Fruit fly (Drosophila melanogaster) whole organism, embryonic: ENCODE measurements around the gene Ipo9.
A peak's percentile ranks its signal among the peaks of the same experiment; 100 is the strongest.

Source experiments
- Ada2b ChIP-seq: fragments of 200-800 bp; sonication (Bioruptor generic); IDR thresholded peaks from 2 replicates; pipeline ENCODE4 v1.3.6; 2022; ENCODE audit warnings: missing biosample characterization, missing genetic modification characterization
- Aef1 ChIP-seq: fragments of 200-800 bp; sonication (Bioruptor generic); IDR thresholded peaks from 3 replicates; pipeline ENCODE4 v1.3.6; 2022; ENCODE audit warnings: missing biosample characterization, missing genetic modification characterization
- Atf-2 ChIP-seq: fragments of 200-800 bp; sonication (Bioruptor generic); optimal IDR thresholded peaks from 2 replicates; lab custom pipeline; 2016; ENCODE audit warnings: missing biosample characterization, missing genetic modification characterization
- CG11247 ChIP-seq: fragments of 200-800 bp; sonication (Bioruptor generic); IDR thresholded peaks from 2 replicates; pipeline ENCODE4 v1.3.6; 2022; ENCODE audit warnings: missing biosample characterization, missing genetic modification characterization
- CG11398 ChIP-seq: fragments of 200-800 bp; sonication (Bioruptor generic); optimal IDR thresholded peaks from 2 replicates; lab custom pipeline; 2016; ENCODE audit warnings: missing biosample characterization, missing genetic modification characterization
- CG11456 ChIP-seq: fragments of 200-800 bp; sonication (Bioruptor generic); IDR thresholded peaks from 3 replicates; pipeline ENCODE4 v1.3.6; 2022; ENCODE audit warnings: missing biosample characterization, missing genetic modification characterization
- CG13123 ChIP-seq: fragments of 200-800 bp; sonication (Bioruptor generic); optimal IDR thresholded peaks from 2 replicates; lab custom pipeline; 2016; ENCODE audit warnings: missing biosample characterization, missing genetic modification characterization
- CG13424 ChIP-seq: fragments of 200-800 bp; sonication (Bioruptor generic); optimal IDR thresholded peaks from 2 replicates; lab custom pipeline; 2019; ENCODE audit warnings: missing biosample characterization, mild to moderate bottlenecking, missing genetic modification characterization, moderate library complexity
- CG14860 ChIP-seq: fragments of 200-800 bp; sonication (Bioruptor generic); IDR thresholded peaks from 3 replicates; pipeline ENCODE4 v1.3.6; 2022; ENCODE audit warnings: missing biosample characterization, missing genetic modification characterization; ENCODE audit not compliant: partially characterized antibody
- CG16815 ChIP-seq: fragments of 200-800 bp; sonication (Bioruptor generic); optimal IDR thresholded peaks from 3 replicates; lab custom pipeline; 2017; ENCODE audit warnings: missing biosample characterization, mild to moderate bottlenecking, missing genetic modification characterization
- CG17802 ChIP-seq: fragments of 200-800 bp; sonication (Bioruptor generic); optimal IDR thresholded peaks from 2 replicates; lab custom pipeline; 2018; ENCODE audit warnings: missing biosample characterization, mild to moderate bottlenecking, missing genetic modification characterization, moderate library complexity
- CG17912 ChIP-seq: fragments of 200-800 bp; sonication (Bioruptor generic); optimal IDR thresholded peaks from 2 replicates; lab custom pipeline; 2018; ENCODE audit warnings: missing biosample characterization, mild to moderate bottlenecking, missing genetic modification characterization
- CG2889 ChIP-seq: fragments of 200-800 bp; sonication (Bioruptor generic); IDR thresholded peaks from 3 replicates; pipeline ENCODE4 v1.3.6; 2022; ENCODE audit warnings: missing biosample characterization, missing genetic modification characterization
- CG30020 ChIP-seq: fragments of 200-800 bp; optimal IDR thresholded peaks from 2 replicates; lab custom pipeline; 2019; ENCODE audit warnings: missing biosample characterization, mild to moderate bottlenecking, missing genetic modification characterization, moderate library complexity
- CG30403 ChIP-seq: fragments of 200-800 bp; sonication (Bioruptor generic); optimal IDR thresholded peaks from 3 replicates; lab custom pipeline; 2016; ENCODE audit warnings: missing biosample characterization, missing genetic modification characterization
- CG31388 ChIP-seq: fragments of 200-800 bp; sonication (Bioruptor generic); optimal IDR thresholded peaks from 2 replicates; lab custom pipeline; 2016; ENCODE audit warnings: missing biosample characterization, missing genetic modification characterization
- CG31441 ChIP-seq: fragments of 200-800 bp; sonication (Bioruptor generic); IDR thresholded peaks from 2 replicates; pipeline ENCODE4 v1.3.6; 2022; ENCODE audit warnings: missing biosample characterization, missing genetic modification characterization
- CG33213 ChIP-seq: fragments of 200-800 bp; sonication (Bioruptor generic); optimal IDR thresholded peaks from 3 replicates; lab custom pipeline; 2016; ENCODE audit warnings: missing biosample characterization, missing genetic modification characterization
- CG34376 ChIP-seq: fragments of 200-800 bp; sonication (Bioruptor generic); optimal IDR thresholded peaks from 2 replicates; lab custom pipeline; 2018; ENCODE audit warnings: missing biosample characterization, mild to moderate bottlenecking, missing genetic modification characterization
- CG3847 ChIP-seq: fragments of 200-800 bp; sonication (Bioruptor generic); IDR thresholded peaks from 2 replicates; pipeline ENCODE4 v1.3.6; 2022; ENCODE audit warnings: missing biosample characterization, missing genetic modification characterization
- CG4730 ChIP-seq: fragments of 200-800 bp; sonication (Bioruptor generic); IDR thresholded peaks from 2 replicates; pipeline ENCODE4 v1.3.6; 2022; ENCODE audit warnings: missing biosample characterization, missing genetic modification characterization
- CG5245 ChIP-seq: fragments of 200-800 bp; sonication (Bioruptor generic); optimal IDR thresholded peaks from 3 replicates; lab custom pipeline; 2016; ENCODE audit warnings: missing biosample characterization, missing genetic modification characterization
- CHES-1-like ChIP-seq: fragments of 200-800 bp; sonication (Bioruptor generic); optimal IDR thresholded peaks from 2 replicates; lab custom pipeline; 2016; ENCODE audit warnings: missing biosample characterization, missing genetic modification characterization
- Doc3 ChIP-seq: fragments of 200-800 bp; sonication (Bioruptor generic); IDR thresholded peaks from 3 replicates; pipeline ENCODE4 v1.3.6; 2022; ENCODE audit warnings: missing biosample characterization, missing genetic modification characterization; ENCODE audit not compliant: partially characterized antibody
- Eip74EF ChIP-seq, 2 experiments: fragments of 200-800 bp in 1 of 2; fragments of >200 bp in 1 of 2; sonication (Bioruptor generic) in 1 of 2; optimal IDR thresholded peaks; 2 replicates each; lab custom pipeline; 2017 to 2019; ENCODE audit warnings: missing biosample characterization in 2 of 2, missing genetic modification characterization in 2 of 2, mild to moderate bottlenecking in 1 of 2, moderate library complexity in 1 of 2
- HmgZ ChIP-seq: fragments of 200-800 bp; sonication (Bioruptor generic); optimal IDR thresholded peaks from 2 replicates; lab custom pipeline; 2018; ENCODE audit warnings: missing biosample characterization, mild to moderate bottlenecking, missing genetic modification characterization
- Hr39 ChIP-seq: fragments of >200 bp; optimal IDR thresholded peaks from 2 replicates; lab custom pipeline; 2017
- Hr78 ChIP-seq, 2 experiments: fragments of 200-800 bp in 1 of 2; fragments of >200 bp in 1 of 2; sonication (Bioruptor generic) in 1 of 2; optimal IDR thresholded peaks; 2 replicates each; lab custom pipeline; 2017 to 2019; ENCODE audit warnings: missing biosample characterization in 2 of 2, missing genetic modification characterization in 2 of 2, mild to moderate bottlenecking in 1 of 2, moderate library complexity in 1 of 2
- Med ChIP-seq: fragments of 200-800 bp; sonication (Bioruptor generic); peaks from one replicate; lab custom pipeline; 2016; ENCODE audit warnings: missing biosample characterization, missing genetic modification characterization, mild to moderate bottlenecking, inconsistent platforms, moderate library complexity
- Mes4 ChIP-seq: fragments of 200-800 bp; sonication (Bioruptor generic); optimal IDR thresholded peaks from 2 replicates; lab custom pipeline; 2016; ENCODE audit warnings: missing biosample characterization, missing genetic modification characterization
- Sox102F ChIP-seq: fragments of 200-800 bp; sonication (Bioruptor generic); optimal IDR thresholded peaks from 2 replicates; lab custom pipeline; 2018; ENCODE audit warnings: missing biosample characterization, mild to moderate bottlenecking, missing genetic modification characterization, moderate library complexity
- TFAM ChIP-seq: fragments of 200-800 bp; sonication (Bioruptor generic); optimal IDR thresholded peaks from 2 replicates; lab custom pipeline; 2017; ENCODE audit warnings: missing biosample characterization, missing genetic modification characterization, inconsistent platforms
- Taf1 ChIP-seq: fragments of 200-800 bp; sonication (Bioruptor generic); IDR thresholded peaks from 2 replicates; pipeline ENCODE4 v1.3.6; 2022; ENCODE audit warnings: missing biosample characterization, missing genetic modification characterization
- Trl ChIP-seq, 3 experiments: fragments of >200 bp in 2 of 3; fragments of 200-800 bp in 1 of 3; sonication (Bioruptor generic) in 1 of 3; optimal IDR thresholded peaks; 2 replicates in 1 of 3; 3 replicates in 2 of 3; lab custom pipeline; 2016 to 2017; ENCODE audit warnings: missing biosample characterization in 1 of 3, missing genetic modification characterization in 1 of 3
- cg ChIP-seq: fragments of 200-800 bp; sonication (Bioruptor generic); optimal IDR thresholded peaks from 3 replicates; lab custom pipeline; 2019; ENCODE audit warnings: missing biosample characterization, mild to moderate bottlenecking, missing genetic modification characterization, moderate library complexity
- gem ChIP-seq: fragments of 200-800 bp; sonication (Bioruptor generic); optimal IDR thresholded peaks from 2 replicates; lab custom pipeline; 2019; ENCODE audit warnings: missing biosample characterization, mild to moderate bottlenecking, missing genetic modification characterization, moderate library complexity
- ken ChIP-seq: fragments of 200-800 bp; sonication (Bioruptor generic); IDR thresholded peaks from 3 replicates; pipeline ENCODE4 v1.3.6; 2022; ENCODE audit warnings: missing biosample characterization, missing genetic modification characterization
- lab ChIP-seq: fragments of 200-800 bp; sonication (Bioruptor generic); optimal IDR thresholded peaks from 3 replicates; lab custom pipeline; 2017; ENCODE audit warnings: missing biosample characterization, missing genetic modification characterization, mild to moderate bottlenecking, moderate library complexity, missing genetic modification reagents
- nom ChIP-seq: fragments of 200-800 bp; sonication (Bioruptor generic); optimal IDR thresholded peaks from 2 replicates; lab custom pipeline; 2017; ENCODE audit warnings: missing biosample characterization, missing genetic modification characterization, mild to moderate bottlenecking, moderate library complexity, missing genetic modification reagents
- pita ChIP-seq: fragments of 200-800 bp; sonication (Bioruptor generic); optimal IDR thresholded peaks from 2 replicates; lab custom pipeline; 2017; ENCODE audit warnings: missing biosample characterization, mild to moderate bottlenecking, missing genetic modification characterization
- ro ChIP-seq: fragments of 200-800 bp; sonication (Bioruptor generic); IDR thresholded peaks from 2 replicates; pipeline ENCODE4 v1.3.6; 2022; ENCODE audit warnings: missing biosample characterization, missing genetic modification characterization
- sens-2 ChIP-seq: fragments of 200-800 bp; sonication (Bioruptor generic); IDR thresholded peaks from 2 replicates; pipeline ENCODE4 v1.3.6; 2022; ENCODE audit warnings: missing biosample characterization, missing genetic modification characterization
- sima ChIP-seq: fragments of 200-800 bp; sonication (Bioruptor generic); optimal IDR thresholded peaks from 2 replicates; lab custom pipeline; 2016; ENCODE audit warnings: missing biosample characterization, missing genetic modification characterization
- ssp ChIP-seq: fragments of 200-800 bp; sonication (Bioruptor generic); IDR thresholded peaks from 2 replicates; pipeline ENCODE4 v1.3.6; 2022; ENCODE audit warnings: missing biosample characterization, missing genetic modification characterization
- tin ChIP-seq: fragments of 200-800 bp; sonication (Bioruptor generic); optimal IDR thresholded peaks from 3 replicates; lab custom pipeline; 2016; ENCODE audit warnings: missing biosample characterization, missing genetic modification characterization
- toy ChIP-seq: fragments of 200-800 bp; sonication (Bioruptor generic); IDR thresholded peaks from 2 replicates; pipeline ENCODE4 v1.3.6; 2022; ENCODE audit warnings: missing biosample characterization, missing genetic modification characterization
- tup ChIP-seq: fragments of 200-800 bp; sonication (Bioruptor generic); optimal IDR thresholded peaks from 2 replicates; lab custom pipeline; 2016; ENCODE audit warnings: missing biosample characterization, mild to moderate bottlenecking, missing genetic modification characterization, moderate library complexity
- twi ChIP-seq: fragments of 200-800 bp; optimal IDR thresholded peaks from 2 replicates; lab custom pipeline; 2019; ENCODE audit warnings: missing biosample characterization, mild to moderate bottlenecking, missing genetic modification characterization, moderate library complexity
- wek ChIP-seq: fragments of 200-800 bp; sonication (Bioruptor generic); optimal IDR thresholded peaks from 3 replicates; lab custom pipeline; 2018; ENCODE audit warnings: missing biosample characterization, mild to moderate bottlenecking, missing genetic modification characterization, moderate library complexity

Gene Ipo9

dm6 chr3R:11372053-11373016 is 40.0 kb upstream of the Ipo9 start (continued):
- TF ChIP-seq twi (tag; lab: Kevin White, UChicago) (no peak), ssp (GFP tag; lab: Robert Waterston, UW) (no peak), CG14860 (GFP tag; lab: Robert Waterston, UW) (no peak), ken (GFP tag; lab: Robert Waterston, UW) (no peak), CG2889 (GFP tag; lab: Robert Waterston, UW) (0 out of 3 replicates have a peak, but pooled peaks have one; percentile 44), CG5245 (peak; percentile 12), wek (GFP tag; lab: Kevin White, UChicago) (peak; percentile 36), CG11247 (GFP tag; lab: Robert Waterston, UW) (no peak), sens-2 (GFP tag; lab: Robert Waterston, UW) (no peak), Eip74EF (GFP tag; optimal IDR thresholded peaks at IDR 0.05; lab: Kevin White, UChicago) (no peak), CG13123 (GFP tag; lab: Kevin White, UChicago) (no peak), Aef1 (GFP tag; lab: Robert Waterston, UW) (no peak), CG33213 (GFP tag; lab: Kevin White, UChicago) (peak; percentile 42), CG11456 (GFP tag; lab: Robert Waterston, UW) (no peak), cg (peak; percentile 97), HmgZ (tag; lab: Kevin White, UChicago) (no peak), lab (peak; percentile 34), Atf-2 (no peak), CG17802 (tag; lab: Kevin White, UChicago) (no peak), CG16815 (no peak), CG4730 (GFP tag; lab: Robert Waterston, UW) (no peak), CG13424 (tag; lab: Kevin White, UChicago) (no peak), gem (tag; lab: Kevin White, UChicago) (no peak), Hr39 (lab: Kevin White, UChicago) (no peak), pita (no peak), Ada2b (no peak), Doc3 (GFP tag; lab: Robert Waterston, UW) (no peak), tin (GFP tag; lab: Kevin White, UChicago) (no peak), CG11398 (GFP tag; lab: Kevin White, UChicago) (peak; percentile 33), CG30020 (tag; lab: Kevin White, UChicago) (no peak), TFAM (no peak), Mes4 (peak; percentile 63), CG3847 (GFP tag; lab: Robert Waterston, UW) (no peak), CG31441 (GFP tag; lab: Robert Waterston, UW) (peak; percentile 47; the same call in 1 of the 2 replicates), sima (GFP tag; lab: Kevin White, UChicago) (no peak), Trl (optimal IDR thresholded peaks at IDR 0.05; lab: Kevin White, UChicago) (peak; percentile 53 to 74), Trl (GFP tag; optimal IDR thresholded peaks at IDR 0.05; lab: Kevin White, UChicago) (peak; percentile 13), Med (peak; percentile 89), CG17912 (GFP tag; lab: Kevin White, UChicago) (no peak), CG34376 (GFP tag; lab: Kevin White, UChicago) (no peak), nom (GFP tag; lab: Kevin White, UChicago) (peak; percentile 8), CG30403 (GFP tag; lab: Kevin White, UChicago) (no peak), ro (GFP tag; lab: Robert Waterston, UW) (no peak), toy (GFP tag; lab: Robert Waterston, UW) (no peak), CG31388 (GFP tag; lab: Kevin White, UChicago) (no peak), CHES-1-like (GFP tag; lab: Kevin White, UChicago) (no peak), Sox102F (GFP tag; lab: Kevin White, UChicago) (no peak), tup (GFP tag; lab: Kevin White, UChicago) (no peak), Hr78 (GFP tag; optimal IDR thresholded peaks at IDR 0.05; lab: Kevin White, UChicago) (no peak), Taf1 (GFP tag; lab: Robert Waterston, UW) (no peak)
